Fruit fly (Drosophila melanogaster) whole organism: ENCODE data around the gene CG8673.

Experiments
- Dll ChIP-seq: fragments of >200 bp; optimal IDR thresholded peaks from 2 replicates; lab custom pipeline; 2017
- EcR ChIP-seq, 2 experiments: fragments of >200 bp; optimal IDR thresholded peaks; 2 replicates each; lab custom pipeline; 2017; ENCODE audit warnings: missing biosample characterization in 2 of 2, missing genetic modification characterization in 2 of 2, missing genetic modification reagents in 2 of 2
- pan ChIP-seq: fragments of >200 bp; optimal IDR thresholded peaks from 2 replicates; lab custom pipeline; 2017
- psq ChIP-seq: fragments of >200 bp; optimal IDR thresholded peaks from 2 replicates; lab custom pipeline; 2017
- usp ChIP-seq: fragments of >200 bp; optimal IDR thresholded peaks from 2 replicates; lab custom pipeline; 2017; ENCODE audit warnings: missing biosample characterization, missing genetic modification characterization, mixed read lengths

DNA sequence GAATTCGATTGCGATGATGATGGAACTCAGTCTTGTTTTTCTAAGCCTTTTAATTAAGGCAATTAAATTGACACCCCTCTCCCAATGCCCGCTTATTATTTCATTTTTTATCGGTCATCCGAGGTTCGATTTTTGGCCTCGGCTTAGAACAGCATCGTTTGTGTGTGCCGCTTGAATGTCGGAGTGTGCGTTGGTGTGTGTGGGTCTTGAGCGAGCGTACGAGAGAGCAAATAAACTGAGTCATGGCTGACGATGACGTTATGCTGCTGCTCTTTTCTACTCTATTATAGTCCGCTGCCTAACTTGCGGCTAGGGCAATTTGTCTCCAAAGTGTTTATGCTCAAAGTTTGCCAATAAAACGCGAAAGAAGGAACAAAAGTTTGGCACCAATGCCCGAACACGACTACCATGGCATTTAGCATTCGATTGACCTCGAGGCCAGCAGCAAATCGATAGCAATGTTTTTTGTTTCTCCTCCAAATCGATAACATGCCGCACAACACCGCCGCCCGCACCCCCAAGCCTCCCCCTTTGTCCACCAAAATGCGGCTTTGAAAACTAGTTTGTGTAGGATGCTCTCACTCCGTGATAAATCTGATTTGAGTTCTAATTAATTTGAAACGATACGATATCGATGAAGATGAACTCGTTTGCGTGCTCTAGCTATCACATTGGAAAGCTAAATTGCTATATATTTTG is 38.5 kb upstream of the CG8673 start:
- TF ChIP-seq pan (lab: Kevin White, UChicago) (no peak), psq (lab: Kevin White, UChicago) (no peak), usp (GFP tag; lab: Kevin White, UChicago) (no peak), EcR (GFP tag; optimal IDR thresholded peaks at IDR 0.05; lab: Kevin White, UChicago) (no peak), Dll (no peak)
